Worm (Caenorhabditis elegans): Measurements from ENCODE around the gene C35B8.3.

Gene C35B8.3

ce11 chrX:9166921-9167320 is 46.8 kb upstream of the C35B8.3 start, which contains the start of gene B0563.10:
TSS of gene B0563.10 (minus strand) at chrX:9167245.
- no peak for TF ChIP-seq nhr-6 (tag; optimal IDR thresholded peaks at IDR 0.05)

DNA sequence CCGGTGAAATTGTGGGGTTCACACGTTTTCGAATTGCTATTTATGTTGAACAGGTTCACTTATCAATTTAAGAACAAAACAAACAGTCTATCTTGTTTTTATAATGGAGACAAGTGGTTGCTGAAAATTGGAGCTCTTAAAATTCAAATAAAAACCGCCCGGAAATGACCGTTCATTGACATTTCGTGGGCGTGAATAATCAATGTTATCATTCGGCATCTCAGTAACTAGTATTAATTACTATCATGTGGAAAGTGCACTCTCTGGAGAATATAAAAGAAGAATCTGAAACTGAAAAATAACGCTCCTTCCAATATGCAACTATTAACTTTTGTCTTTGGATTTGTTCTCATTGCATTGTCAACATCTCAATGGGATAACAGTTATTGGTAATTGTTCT is 45.5 kb upstream of the C35B8.3 start, which contains the start of gene B0563.9:
B0563.9 (plus strand) TSS at position 301 of the 400 bp plus-strand sequence.
- TF ChIP-seq Y75B8A.6 (GFP tag; IDR thresholded peaks at IDR 0.05) (no peak), F49E8.2 (tag; optimal IDR thresholded peaks at IDR 0.05; ENCODE audit: borderline replicate concordance) (no peak), madf-5 (GFP tag; IDR thresholded peaks at IDR 0.05) (no peak), rbr-2 (tag; optimal IDR thresholded peaks at IDR 0.05) (no peak), ztf-7 (tag; optimal IDR thresholded peaks at IDR 0.05) (no peak), dve-1 (tag; optimal IDR thresholded peaks at IDR 0.05; ENCODE audit: insufficient read depth) (no peak), duxl-1 (tag; optimal IDR thresholded peaks at IDR 0.05; ENCODE audit: poor library complexity) (no peak), dmd-9 (GFP tag; IDR thresholded peaks at IDR 0.05) (no peak), nhr-28 (tag; optimal IDR thresholded peaks at IDR 0.05) (no peak), unc-62 (GFP tag; optimal IDR thresholded peaks at IDR 0.05 in 1 of 2) (no peak), unc-62 (tag; optimal IDR thresholded peaks at IDR 0.05) (no peak), lin-13 (GFP tag; optimal IDR thresholded peaks at IDR 0.05) (no peak), nhr-48 (tag; optimal IDR thresholded peaks at IDR 0.05) (no peak), T20F7.1 (GFP tag; optimal IDR thresholded peaks at IDR 0.05) (no peak), lin-1 (GFP tag; IDR thresholded peaks at IDR 0.05) (no peak), tag-97 (GFP tag; IDR thresholded peaks at IDR 0.05) (no peak), D1046.2 (GFP tag; IDR thresholded peaks at IDR 0.05) (no peak), gei-8 (GFP tag; optimal IDR thresholded peaks at IDR 0.05) (no peak)

DNA sequence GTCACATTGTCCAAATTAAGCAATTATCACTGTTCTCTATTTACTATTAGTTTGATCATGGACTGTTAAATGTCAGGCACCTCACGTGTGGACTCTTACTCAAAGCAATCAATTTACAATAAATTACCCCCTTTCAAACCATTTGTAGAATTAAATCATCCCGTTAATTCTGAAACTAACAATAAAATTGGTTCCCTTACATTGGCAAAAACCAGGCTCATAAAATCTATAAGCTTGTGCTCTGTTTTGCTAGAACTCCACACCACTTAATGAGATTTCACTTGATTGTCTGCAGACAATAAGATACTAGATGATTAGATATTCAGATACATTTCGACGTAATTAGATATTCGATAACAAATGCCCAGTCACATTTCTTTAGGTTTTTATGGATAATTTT is 43.7 kb upstream of the C35B8.3 start:
- TF ChIP-seq unc-62 (GFP tag; optimal IDR thresholded peaks at IDR 0.05 in 1 of 2) (peak in 1 of 2 experiments; percentile 91), unc-62 (tag; optimal IDR thresholded peaks at IDR 0.05) (no peak), saeg-2 (GFP tag; IDR thresholded peaks at IDR 0.05) (no peak)

DNA sequence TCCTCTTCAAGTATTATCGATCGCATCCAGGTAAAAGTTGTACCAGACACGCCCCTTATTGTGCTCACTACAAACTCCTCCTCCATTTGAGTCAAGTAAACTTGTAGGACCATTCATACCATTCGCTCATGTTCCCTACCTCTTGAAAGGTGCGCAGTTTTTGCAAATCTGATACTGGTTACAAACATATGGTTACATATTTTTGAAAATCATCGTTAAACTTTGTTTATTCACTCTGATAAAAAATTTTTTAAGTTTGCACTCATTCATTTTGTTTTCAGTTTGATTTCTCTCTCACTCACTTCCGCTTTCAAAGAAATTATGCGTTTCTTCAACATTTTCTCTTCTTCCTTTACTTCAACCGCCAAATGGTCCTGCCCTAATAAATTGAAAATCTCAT is 42.5 kb upstream of the C35B8.3 start, which contains the start of gene B0563.1:
B0563.1 (plus strand) TSS at position 301 of the 400 bp plus-strand sequence.
- TF ChIP-seq D1046.2 (GFP tag; IDR thresholded peaks at IDR 0.05), result no peak
- no peak for TF ChIP-seq hlh-30 (tag; optimal IDR thresholded peaks at IDR 0.05; ENCODE audit: insufficient read depth)
- no peak for TF ChIP-seq ztf-11 (tag; optimal IDR thresholded peaks at IDR 0.05)
- TF ChIP-seq snpc-1.2 (GFP tag; IDR thresholded peaks at IDR 0.05), result no peak
- TF ChIP-seq jun-1 (tag; optimal IDR thresholded peaks at IDR 0.05), result no peak
- no peak for TF ChIP-seq zag-1 (tag; optimal IDR thresholded peaks at IDR 0.05)
- TF ChIP-seq mes-2 (tag; optimal IDR thresholded peaks at IDR 0.05; ENCODE audit: poor library complexity, severe bottlenecking), result no peak
- TF ChIP-seq ctbp-1 (GFP tag; IDR thresholded peaks at IDR 0.05), result no peak
- no peak for TF ChIP-seq ceh-82 (tag; optimal IDR thresholded peaks at IDR 0.05)
- TF ChIP-seq pqm-1 (tag; optimal IDR thresholded peaks at IDR 0.05), result no peak
- no peak for TF ChIP-seq unc-39 (tag; optimal IDR thresholded peaks at IDR 0.05)
- no peak for TF ChIP-seq Y48G9A.11 (GFP tag; IDR thresholded peaks at IDR 0.05)
- no peak for TF ChIP-seq nhr-28 (tag; optimal IDR thresholded peaks at IDR 0.05)
- no peak for TF ChIP-seq rbr-2 (tag; optimal IDR thresholded peaks at IDR 0.05)
- no peak for TF ChIP-seq unc-62 (GFP tag; optimal IDR thresholded peaks at IDR 0.05 in 1 of 2)
- no peak for TF ChIP-seq unc-62 (tag; optimal IDR thresholded peaks at IDR 0.05)
- TF ChIP-seq lin-38 (GFP tag; IDR thresholded peaks at IDR 0.05), result no peak
- TF ChIP-seq nhr-10 (tag; optimal IDR thresholded peaks at IDR 0.05), result no peak
- no peak for TF ChIP-seq ztf-7 (tag; optimal IDR thresholded peaks at IDR 0.05)
- no peak for TF ChIP-seq dmd-9 (GFP tag; IDR thresholded peaks at IDR 0.05)
- TF ChIP-seq lin-39 (tag; optimal IDR thresholded peaks at IDR 0.05), result no peak

ce11 chrX:9172278-9172677 is 41.4 kb upstream of the C35B8.3 start, which contains the start of gene B0563.18:
TSS of gene B0563.18 (plus strand) at chrX:9172578.
- TF ChIP-seq mxl-2 (GFP tag; conservative IDR thresholded peaks at IDR 0.05), result no peak

All from whole organism, L4 larva.